Fruit fly (Drosophila melanogaster): ENCODE measurements around the gene CG6724.

- TF ChIP-seq Ets98B (GFP tag; IDR thresholded peaks at IDR 0.05) = no peak
- TF ChIP-seq CG8301 (tag; optimal IDR thresholded peaks at IDR 0.05) = no peak
Observed at dm6 chr2L:10749607-10750467, 19.9 kb downstream of the CG6724 start.

All from whole organism, pupa.